Worm (Caenorhabditis elegans): Measurements from ENCODE around the gene Y62H9A.9.

Gene Y62H9A.9

ce11 chrX:11916705-11917104, 18.8 kb upstream of the Y62H9A.9 start, which contains the start of gene Y62H9A.13:
TSS of gene Y62H9A.13 (plus strand) at chrX:11917005.
- TF ChIP-seq elt-1 (tag; optimal IDR thresholded peaks at IDR 0.05; ENCODE audit: borderline replicate concordance, insufficient read depth): no peak
- no peak for TF ChIP-seq zip-8 (tag; optimal IDR thresholded peaks at IDR 0.05)
- no peak for TF ChIP-seq ceh-39 (tag; optimal IDR thresholded peaks at IDR 0.05)
- TF ChIP-seq nhr-12 (tag; optimal IDR thresholded peaks at IDR 0.05): no peak
- no peak for TF ChIP-seq lin-32 (GFP tag; optimal IDR thresholded peaks at IDR 0.05)
- TF ChIP-seq sem-2 (GFP tag; optimal IDR thresholded peaks at IDR 0.05): no peak
- no peak for TF ChIP-seq ces-1 (GFP tag; optimal IDR thresholded peaks at IDR 0.05)
- TF ChIP-seq unc-39 (tag; optimal IDR thresholded peaks at IDR 0.05): no peak
- TF ChIP-seq lin-13 (tag; optimal IDR thresholded peaks at IDR 0.05): no peak
- no peak for TF ChIP-seq nhr-76 (tag; optimal IDR thresholded peaks at IDR 0.05)
- TF ChIP-seq ztf-11 (tag; optimal IDR thresholded peaks at IDR 0.05): no peak

ce11 chrX:11913824-11914223, 15.9 kb upstream of the Y62H9A.9 start, which contains the start of gene Y62H9A.12:
TSS of gene Y62H9A.12 (plus strand) at chrX:11914124.
- TF ChIP-seq nhr-2 (tag; optimal IDR thresholded peaks at IDR 0.05) (no peak), sem-2 (GFP tag; optimal IDR thresholded peaks at IDR 0.05) (no peak), pha-4 (tag; optimal IDR thresholded peaks at IDR 0.05) (no peak), hlh-1 (tag; optimal IDR thresholded peaks at IDR 0.05) (no peak), ceh-43 (GFP tag; optimal IDR thresholded peaks at IDR 0.05) (no peak), lsy-2 (tag; optimal IDR thresholded peaks at IDR 0.05) (no peak), ham-2 (GFP tag; optimal IDR thresholded peaks at IDR 0.05) (no peak), nhr-28 (tag; optimal IDR thresholded peaks at IDR 0.05) (no peak), lin-13 (tag; optimal IDR thresholded peaks at IDR 0.05) (no peak), unc-39 (tag; optimal IDR thresholded peaks at IDR 0.05) (no peak), nhr-76 (tag; optimal IDR thresholded peaks at IDR 0.05) (no peak)

- TF ChIP-seq cnd-1 (tag; optimal IDR thresholded peaks at IDR 0.05): no peak
- TF ChIP-seq unc-120 (tag; optimal IDR thresholded peaks at IDR 0.05; ENCODE audit: poor library complexity, severe bottlenecking): no peak
- TF ChIP-seq sem-2 (GFP tag; optimal IDR thresholded peaks at IDR 0.05): no peak
- no peak for TF ChIP-seq flh-1 (GFP tag; optimal IDR thresholded peaks at IDR 0.05)
- no peak for TF ChIP-seq nhr-76 (tag; optimal IDR thresholded peaks at IDR 0.05)
- TF ChIP-seq ceh-43 (GFP tag; optimal IDR thresholded peaks at IDR 0.05): no peak
- TF ChIP-seq mls-2 (tag; optimal IDR thresholded peaks at IDR 0.05): no peak
- no peak for TF ChIP-seq ztf-11 (tag; optimal IDR thresholded peaks at IDR 0.05)
- TF ChIP-seq unc-62 (GFP tag; optimal IDR thresholded peaks at IDR 0.05): no peak
- no peak for TF ChIP-seq bed-3 (GFP tag; optimal IDR thresholded peaks at IDR 0.05)
- no peak for TF ChIP-seq ham-2 (GFP tag; optimal IDR thresholded peaks at IDR 0.05)
- TF ChIP-seq M03D4.4 (tag; optimal IDR thresholded peaks at IDR 0.05): no peak
- TF ChIP-seq nhr-28 (tag; optimal IDR thresholded peaks at IDR 0.05): no peak
- no peak for TF ChIP-seq mab-5 (tag; optimal IDR thresholded peaks at IDR 0.05)
- TF ChIP-seq snpc-4 (tag; optimal IDR thresholded peaks at IDR 0.05): no peak
- no peak for TF ChIP-seq ceh-39 (tag; optimal IDR thresholded peaks at IDR 0.05)
- no peak for TF ChIP-seq sptf-1 (tag; optimal IDR thresholded peaks at IDR 0.05)
- TF ChIP-seq nhr-2 (tag; optimal IDR thresholded peaks at IDR 0.05): no peak
These were observed 12.1 kb upstream of the Y62H9A.9 start, which contains the start of gene Y62H9A.15 for ce11 chrX:11910046-11910445. TSS of gene Y62H9A.15 (minus strand) at chrX:11910145.

- TF ChIP-seq snpc-4 (tag; optimal IDR thresholded peaks at IDR 0.05) (no peak), unc-62 (GFP tag; optimal IDR thresholded peaks at IDR 0.05) (no peak), hlh-1 (tag; optimal IDR thresholded peaks at IDR 0.05) (no peak), nhr-76 (tag; optimal IDR thresholded peaks at IDR 0.05) (no peak), nhr-2 (tag; optimal IDR thresholded peaks at IDR 0.05) (no peak), cnd-1 (tag; optimal IDR thresholded peaks at IDR 0.05) (no peak), bed-3 (GFP tag; optimal IDR thresholded peaks at IDR 0.05) (no peak)
These were observed 11.2 kb upstream of the Y62H9A.9 start for ce11 chrX:11909168-11909567.

- no peak for TF ChIP-seq lin-32 (GFP tag; optimal IDR thresholded peaks at IDR 0.05)
- no peak for TF ChIP-seq hlh-1 (tag; optimal IDR thresholded peaks at IDR 0.05)
- no peak for TF ChIP-seq elt-1 (tag; optimal IDR thresholded peaks at IDR 0.05; ENCODE audit: borderline replicate concordance, insufficient read depth)
- TF ChIP-seq blmp-1 (tag; optimal IDR thresholded peaks at IDR 0.05): no peak
- TF ChIP-seq zip-8 (tag; optimal IDR thresholded peaks at IDR 0.05): no peak
- TF ChIP-seq nhr-2 (tag; optimal IDR thresholded peaks at IDR 0.05): no peak
- no peak for TF ChIP-seq nhr-237 (tag; optimal IDR thresholded peaks at IDR 0.05)
- no peak for TF ChIP-seq nhr-76 (tag; optimal IDR thresholded peaks at IDR 0.05)
- TF ChIP-seq flh-1 (GFP tag; optimal IDR thresholded peaks at IDR 0.05): no peak
- no peak for TF ChIP-seq lsy-2 (tag; optimal IDR thresholded peaks at IDR 0.05)
- no peak for TF ChIP-seq pha-4 (tag; optimal IDR thresholded peaks at IDR 0.05)
- TF ChIP-seq ztf-11 (tag; optimal IDR thresholded peaks at IDR 0.05): no peak
- TF ChIP-seq M03D4.4 (tag; optimal IDR thresholded peaks at IDR 0.05): no peak
- no peak for TF ChIP-seq unc-120 (tag; optimal IDR thresholded peaks at IDR 0.05; ENCODE audit: poor library complexity, severe bottlenecking)
- no peak for TF ChIP-seq ham-2 (GFP tag; optimal IDR thresholded peaks at IDR 0.05)
- no peak for TF ChIP-seq tbx-8 (GFP tag; optimal IDR thresholded peaks at IDR 0.05)
- no peak for TF ChIP-seq cnd-1 (tag; optimal IDR thresholded peaks at IDR 0.05)
These were observed 10.3 kb upstream of the Y62H9A.9 start for ce11 chrX:11908226-11908625.

All from whole organism, mixed stage, embryonic.